Fruit fly (Drosophila melanogaster) whole organism, adult: ENCODE measurements around the gene CG32055.

ENCODE experiments used
- CG11617 ChIP-seq: fragments of 200-800 bp; sonication (Bioruptor generic); optimal IDR thresholded peaks from 2 replicates; lab custom pipeline; 2017; ENCODE audit warnings: mild to moderate bottlenecking, missing biosample characterization, missing genetic modification reagents, missing genetic modification characterization
- CG12768 ChIP-seq: fragments of 200-800 bp; sonication (Bioruptor generic); optimal IDR thresholded peaks from 2 replicates; lab custom pipeline; 2017; ENCODE audit warnings: missing biosample characterization, missing genetic modification characterization, mild to moderate bottlenecking, moderate library complexity, missing genetic modification reagents
- CG14711 ChIP-seq: fragments of 200-800 bp; sonication (Bioruptor generic); optimal IDR thresholded peaks from 2 replicates; lab custom pipeline; 2018; ENCODE audit warnings: missing biosample characterization, mild to moderate bottlenecking, missing genetic modification characterization, moderate library complexity
- CG1620 ChIP-seq: fragments of 200-800 bp; sonication (Bioruptor generic); optimal IDR thresholded peaks from 2 replicates; lab custom pipeline; 2016; ENCODE audit warnings: missing biosample characterization, missing genetic modification characterization
- CG33017 ChIP-seq: fragments of 200-800 bp; sonication (Bioruptor generic); optimal IDR thresholded peaks from 2 replicates; lab custom pipeline; 2018; ENCODE audit warnings: missing biosample characterization, mild to moderate bottlenecking, missing genetic modification characterization, moderate library complexity
- CG5204 ChIP-seq: fragments of 200-800 bp; sonication (Bioruptor generic); optimal IDR thresholded peaks from 2 replicates; lab custom pipeline; 2016; ENCODE audit warnings: missing biosample characterization, missing genetic modification characterization
- CG7045 ChIP-seq: fragments of 200-800 bp; sonication (Bioruptor generic); optimal IDR thresholded peaks from 2 replicates; lab custom pipeline; 2017; ENCODE audit warnings: missing biosample characterization, mild to moderate bottlenecking, missing genetic modification characterization
- CG7101 ChIP-seq: fragments of 200-800 bp; sonication (Bioruptor generic); optimal IDR thresholded peaks from 2 replicates; lab custom pipeline; 2018; ENCODE audit warnings: missing biosample characterization, mild to moderate bottlenecking, missing genetic modification characterization, moderate library complexity
- Clk ChIP-seq: fragments of 200-800 bp; sonication (Bioruptor generic); optimal IDR thresholded peaks from 2 replicates; lab custom pipeline; 2017; ENCODE audit warnings: missing biosample characterization, missing genetic modification characterization
- Crg-1 ChIP-seq: fragments of 200-800 bp; sonication (Bioruptor generic); optimal IDR thresholded peaks from 2 replicates; lab custom pipeline; 2016; ENCODE audit warnings: missing biosample characterization, missing genetic modification characterization
- Hr96 ChIP-seq: fragments of 200-800 bp; sonication (Bioruptor generic); optimal IDR thresholded peaks from 2 replicates; lab custom pipeline; 2016; ENCODE audit warnings: missing biosample characterization, missing genetic modification characterization
- Mnt ChIP-seq: fragments of 200-800 bp; sonication (Bioruptor generic); optimal IDR thresholded peaks from 2 replicates; lab custom pipeline; 2016; ENCODE audit warnings: missing biosample characterization, mild to moderate bottlenecking, missing genetic modification characterization
- bab1 ChIP-seq: fragments of 200-800 bp; sonication (Bioruptor generic); optimal IDR thresholded peaks from 3 replicates; lab custom pipeline; 2019; ENCODE audit warnings: missing biosample characterization, mild to moderate bottlenecking, missing genetic modification characterization, moderate library complexity
- cic ChIP-seq: fragments of 200-800 bp; sonication (Bioruptor generic); optimal IDR thresholded peaks from 2 replicates; lab custom pipeline; 2017; ENCODE audit warnings: missing biosample characterization, mild to moderate bottlenecking, missing genetic modification characterization, moderate library complexity
- cnc ChIP-seq, 2 experiments: fragments of >200 bp; optimal IDR thresholded peaks; 2 replicates each; lab custom pipeline; 2017
- kay ChIP-seq: fragments of 200-800 bp; sonication (Bioruptor generic); peaks from one replicate; lab custom pipeline; 2016; ENCODE audit warnings: missing biosample characterization, missing genetic modification characterization, borderline replicate concordance
- ovo ChIP-seq: fragments of 200-800 bp; sonication (Bioruptor generic); optimal IDR thresholded peaks from 2 replicates; lab custom pipeline; 2016; ENCODE audit warnings: missing biosample characterization, missing genetic modification characterization
- pad ChIP-seq: fragments of 200-800 bp; sonication (Bioruptor generic); optimal IDR thresholded peaks from 3 replicates; lab custom pipeline; 2017; ENCODE audit warnings: missing biosample characterization, missing genetic modification characterization, mild to moderate bottlenecking, moderate library complexity, missing genetic modification reagents
- tj ChIP-seq: fragments of 200-800 bp; sonication (Bioruptor generic); optimal IDR thresholded peaks from 3 replicates; lab custom pipeline; 2017; ENCODE audit warnings: missing biosample characterization, mild to moderate bottlenecking, missing genetic modification characterization, moderate library complexity
- toe ChIP-seq: fragments of 200-800 bp; sonication (Bioruptor generic); optimal IDR thresholded peaks from 2 replicates; lab custom pipeline; 2016; ENCODE audit warnings: missing biosample characterization, missing genetic modification characterization

CG32055 gene

DNA sequence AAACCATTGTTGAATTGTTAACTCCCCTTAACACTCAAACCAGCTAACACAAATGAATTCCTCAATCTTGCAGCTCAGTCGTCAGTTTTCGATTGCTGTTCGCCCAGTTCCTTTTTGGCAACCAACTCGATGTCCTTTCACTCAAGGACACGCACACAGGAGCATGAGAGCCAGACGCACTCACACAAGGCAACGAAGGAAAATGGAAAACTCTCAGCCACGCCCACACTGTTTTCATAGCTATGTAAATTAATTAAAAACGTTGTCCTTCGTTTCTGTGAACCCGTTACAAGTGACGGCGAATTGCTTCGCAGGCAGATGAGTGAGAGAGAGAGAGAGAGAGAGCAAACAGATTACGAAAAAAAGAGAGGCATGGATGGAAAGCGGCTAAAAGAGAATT lies 34.2 kb upstream of the CG32055 start:
- TF ChIP-seq CG11617 (GFP tag; lab: Kevin White, UChicago) (no peak), pad (GFP tag; lab: Kevin White, UChicago) (no peak), CG1620 (no peak), ovo (no peak), cic (no peak), CG14711 (tag; lab: Kevin White, UChicago) (no peak), CG7045 (GFP tag; lab: Kevin White, UChicago) (no peak), tj (no peak), kay (GFP tag; lab: Kevin White, UChicago) (no peak), Mnt (GFP tag; lab: Kevin White, UChicago) (no peak), cnc (optimal IDR thresholded peaks at IDR 0.05; lab: Kevin White, UChicago) (no peak)

DNA sequence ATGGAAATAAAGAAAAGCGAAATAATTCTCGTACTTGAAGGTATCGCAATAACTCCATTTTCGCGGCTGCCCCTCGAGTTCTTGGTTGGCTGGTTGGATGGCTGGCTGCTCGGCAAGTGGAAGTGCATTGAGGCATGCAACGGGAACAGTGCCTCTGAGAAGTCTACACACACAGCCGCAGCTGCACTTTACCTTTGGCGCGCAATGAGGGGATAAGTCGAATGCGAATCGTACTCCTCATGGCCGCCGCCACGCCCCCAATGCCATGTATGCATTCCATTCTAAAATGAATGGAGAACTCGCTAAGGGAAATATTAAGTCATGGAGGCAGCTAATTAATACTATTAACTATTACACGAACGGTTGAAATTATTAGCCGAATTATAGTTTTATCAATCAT lies 29.9 kb upstream of the CG32055 start:
- TF ChIP-seq cnc (optimal IDR thresholded peaks at IDR 0.05; lab: Kevin White, UChicago) (no peak), tj (no peak), bab1 (GFP tag; lab: Kevin White, UChicago) (no peak), CG33017 (tag; lab: Kevin White, UChicago) (no peak), Mnt (GFP tag; lab: Kevin White, UChicago) (no peak), CG11617 (GFP tag; lab: Kevin White, UChicago) (no peak), cic (no peak), kay (GFP tag; lab: Kevin White, UChicago) (no peak), Hr96 (GFP tag; lab: Kevin White, UChicago) (no peak)

DNA sequence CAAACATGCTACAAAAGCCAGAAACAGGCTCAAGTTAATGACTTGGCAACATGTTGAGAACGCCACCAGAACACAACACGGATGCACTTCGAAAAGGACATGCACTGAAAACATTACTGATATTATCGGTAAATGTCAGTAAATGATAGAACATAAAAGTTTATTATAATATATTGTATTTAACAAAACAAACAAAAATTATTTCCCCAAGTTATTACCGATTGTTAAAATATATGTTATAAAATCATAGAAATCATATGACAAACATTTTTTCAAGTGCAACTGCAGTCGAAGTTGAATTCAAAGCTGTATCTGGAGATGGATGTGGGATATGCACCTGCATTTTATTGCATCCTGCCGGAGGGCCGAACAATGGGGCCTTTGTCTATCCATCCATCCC lies 27.6 kb upstream of the CG32055 start:
- TF ChIP-seq CG1620 = no peak
- TF ChIP-seq cnc (optimal IDR thresholded peaks at IDR 0.05; lab: Kevin White, UChicago) = no peak
- no peak for TF ChIP-seq CG14711 (tag; lab: Kevin White, UChicago)
- TF ChIP-seq CG11617 (GFP tag; lab: Kevin White, UChicago) = no peak
- TF ChIP-seq CG7045 (GFP tag; lab: Kevin White, UChicago) = no peak
- TF ChIP-seq pad (GFP tag; lab: Kevin White, UChicago) = no peak
- no peak for TF ChIP-seq kay (GFP tag; lab: Kevin White, UChicago)
- TF ChIP-seq Mnt (GFP tag; lab: Kevin White, UChicago) = no peak
- TF ChIP-seq Clk (GFP tag; lab: Kevin White, UChicago) = no peak
- TF ChIP-seq ovo = no peak
- TF ChIP-seq toe (GFP tag; lab: Kevin White, UChicago) = no peak
- TF ChIP-seq CG33017 (tag; lab: Kevin White, UChicago) = no peak
- TF ChIP-seq Crg-1 (GFP tag; lab: Kevin White, UChicago) = no peak

DNA sequence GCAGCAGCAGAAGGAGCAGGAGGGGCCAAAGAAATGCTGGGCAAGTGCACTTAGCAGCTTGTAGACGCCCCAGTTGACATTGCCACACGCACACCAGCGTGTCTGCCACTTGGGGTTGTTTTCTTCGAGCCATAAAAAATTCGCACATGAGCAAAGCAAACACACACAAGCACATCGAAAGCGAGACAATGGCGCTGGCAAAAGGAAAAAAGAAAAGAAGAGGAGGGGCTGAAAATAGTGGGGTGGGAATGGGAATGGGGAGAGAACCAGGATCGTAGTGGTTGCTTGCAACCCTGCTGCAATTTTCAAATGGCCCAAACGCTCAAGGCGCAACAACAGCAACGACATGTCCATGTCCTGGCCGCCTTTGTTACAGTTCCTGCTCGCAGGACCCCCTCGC lies 27.2 kb upstream of the CG32055 start:
- TF ChIP-seq toe (GFP tag; lab: Kevin White, UChicago) (no peak), ovo (no peak), kay (GFP tag; lab: Kevin White, UChicago) (no peak), CG12768 (GFP tag; lab: Kevin White, UChicago) (no peak), CG5204 (no peak), Mnt (GFP tag; lab: Kevin White, UChicago) (no peak), Clk (GFP tag; lab: Kevin White, UChicago) (no peak), cic (no peak), CG33017 (tag; lab: Kevin White, UChicago) (no peak), CG7101 (no peak), pad (GFP tag; lab: Kevin White, UChicago) (no peak), CG14711 (tag; lab: Kevin White, UChicago) (no peak), bab1 (GFP tag; lab: Kevin White, UChicago) (no peak), Crg-1 (GFP tag; lab: Kevin White, UChicago) (no peak), Hr96 (GFP tag; lab: Kevin White, UChicago) (no peak), CG11617 (GFP tag; lab: Kevin White, UChicago) (no peak), CG7045 (GFP tag; lab: Kevin White, UChicago) (no peak), CG1620 (no peak), cnc (optimal IDR thresholded peaks at IDR 0.05; lab: Kevin White, UChicago) (no peak)

DNA sequence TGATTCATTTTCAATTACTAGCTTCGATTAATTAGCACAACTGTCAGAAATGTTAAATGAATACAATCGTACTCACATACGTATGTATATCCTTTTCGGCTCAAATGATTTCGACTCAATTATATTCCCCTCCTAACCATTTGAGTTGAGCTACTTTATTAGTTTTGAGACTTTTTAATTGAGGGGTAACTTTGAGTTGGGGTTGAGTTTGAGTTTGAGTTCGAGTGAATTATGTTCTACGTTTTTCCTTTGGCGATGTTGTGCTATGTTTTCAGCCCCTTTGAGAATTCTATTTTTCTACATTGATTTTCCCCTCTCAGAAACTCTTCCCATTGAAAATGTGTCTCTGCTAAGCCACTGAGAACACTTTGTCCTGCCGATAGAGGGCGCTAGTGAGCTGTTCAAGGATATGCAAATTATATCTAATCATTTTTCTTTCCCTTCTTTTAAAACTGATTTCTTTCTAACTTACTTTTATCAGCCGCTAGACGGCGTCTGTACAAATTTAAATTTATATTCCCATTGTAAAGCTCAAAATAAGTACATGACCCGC lies 26.3 kb upstream of the CG32055 start:
- no peak for TF ChIP-seq CG7045 (GFP tag; lab: Kevin White, UChicago)
- TF ChIP-seq CG33017 (tag; lab: Kevin White, UChicago) = no peak
- peak; percentile 97 for TF ChIP-seq pad (GFP tag; lab: Kevin White, UChicago)
- TF ChIP-seq ovo = no peak

DNA sequence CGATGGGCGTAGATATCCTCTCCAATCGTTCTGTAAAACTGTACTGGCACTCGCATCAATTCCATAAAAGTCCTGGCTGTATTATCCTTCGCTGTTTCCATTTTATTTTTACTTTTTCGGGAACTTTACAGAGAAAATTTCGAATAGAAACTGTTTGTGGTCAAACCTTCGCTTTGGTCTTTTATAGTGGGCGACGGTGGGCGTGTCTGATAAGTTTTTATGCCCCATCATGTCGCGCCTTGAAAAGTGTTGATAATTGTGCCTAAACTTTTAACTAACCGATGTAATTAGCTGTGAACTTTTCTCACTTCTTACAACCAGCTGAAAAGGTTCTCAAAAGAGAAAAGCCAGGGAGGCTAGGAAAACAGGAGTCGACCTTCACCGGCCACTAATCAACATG lies 24.6 kb upstream of the CG32055 start, which contains the start of gene Or67c:
Gene Or67c (minus strand): TSS at position 101 of the 400 bp plus-strand sequence.
- no peak for TF ChIP-seq CG14711 (tag; lab: Kevin White, UChicago)
- no peak for TF ChIP-seq Clk (GFP tag; lab: Kevin White, UChicago)
- no peak for TF ChIP-seq Mnt (GFP tag; lab: Kevin White, UChicago)
- TF ChIP-seq Crg-1 (GFP tag; lab: Kevin White, UChicago) = no peak
- no peak for TF ChIP-seq CG5204
- TF ChIP-seq toe (GFP tag; lab: Kevin White, UChicago) = no peak
- no peak for TF ChIP-seq CG11617 (GFP tag; lab: Kevin White, UChicago)
- TF ChIP-seq tj = no peak
- TF ChIP-seq CG7045 (GFP tag; lab: Kevin White, UChicago) = no peak

DNA sequence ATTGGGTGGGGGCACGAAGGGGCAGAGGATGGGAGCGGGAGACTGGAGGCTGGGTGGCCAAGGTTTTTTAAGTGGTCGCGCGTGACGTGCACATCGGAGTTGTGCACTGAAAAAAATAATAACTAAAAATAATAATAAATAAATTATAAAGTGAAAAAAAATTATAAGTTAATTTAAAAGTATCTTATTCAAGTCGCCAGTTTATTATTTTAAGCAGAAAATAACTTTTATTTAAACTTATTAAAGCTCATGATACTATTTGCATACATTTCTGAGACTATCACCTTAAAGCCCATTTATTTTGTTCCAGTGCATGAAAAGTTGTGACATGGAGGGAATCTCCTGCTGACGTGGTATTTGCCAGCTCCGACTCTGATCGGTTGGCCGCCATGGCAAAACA lies 22.3 kb upstream of the CG32055 start:
- TF ChIP-seq CG33017 (tag; lab: Kevin White, UChicago) = no peak
- TF ChIP-seq ovo = no peak
- TF ChIP-seq CG14711 (tag; lab: Kevin White, UChicago) = no peak
